Fruit fly (Drosophila melanogaster): ENCODE data around the gene COX4.

The COX4 gene

dm6 chr2L:19941352-19941851 is 17.1 kb upstream of the COX4 start (continued):
- TF ChIP-seq CG8388 (GFP tag; optimal IDR thresholded peaks at IDR 0.05): peak; percentile 80
- TF ChIP-seq D19A (tag; optimal IDR thresholded peaks at IDR 0.05): peak; percentile 6
- peak; percentile 83 for TF ChIP-seq shn (GFP tag; optimal IDR thresholded peaks at IDR 0.05)
- TF ChIP-seq Hr51 (GFP tag; optimal IDR thresholded peaks at IDR 0.05): peak; percentile 84 to 86
- TF ChIP-seq ap (GFP tag; IDR thresholded peaks at IDR 0.05): peak; percentile 80
- peak; percentile 24 for TF ChIP-seq CG8359 (GFP tag; optimal IDR thresholded peaks at IDR 0.05; ENCODE audit: borderline replicate concordance)
- 0 out of 2 replicates have a peak, but pooled peaks have one; percentile 17 for TF ChIP-seq Dip2 (GFP tag; IDR thresholded peaks at IDR 0.05)
- TF ChIP-seq kni (GFP tag; optimal IDR thresholded peaks at IDR 0.05): peak; percentile 37
- TF ChIP-seq H15 (GFP tag; IDR thresholded peaks at IDR 0.05): peak; percentile 89
- TF ChIP-seq oc (tag; optimal IDR thresholded peaks at IDR 0.05): peak; percentile 85
- no peak for TF ChIP-seq eyg (GFP tag; optimal IDR thresholded peaks at IDR 0.05)
- TF ChIP-seq CG8478 (optimal IDR thresholded peaks at IDR 0.05): no peak
- TF ChIP-seq CG5953 (GFP tag; IDR thresholded peaks at IDR 0.05): peak; percentile 72
- no peak for TF ChIP-seq ato (GFP tag; IDR thresholded peaks at IDR 0.05; ENCODE audit: partially characterized antibody)
- TF ChIP-seq Atf3 (GFP tag; optimal IDR thresholded peaks at IDR 0.05): peak; percentile 73
- TF ChIP-seq Jarid2 (GFP tag; optimal IDR thresholded peaks at IDR 0.05): peak; percentile 46
- peak; percentile 88 for TF ChIP-seq HLH54F (GFP tag; optimal IDR thresholded peaks at IDR 0.05)
- peak; percentile 93 for TF ChIP-seq so (GFP tag; IDR thresholded peaks at IDR 0.05)
- TF ChIP-seq seq (GFP tag; IDR thresholded peaks at IDR 0.05): peak; percentile 91
- no peak for TF ChIP-seq B-H2 (GFP tag; optimal IDR thresholded peaks at IDR 0.05)
- no peak for TF ChIP-seq tna (GFP tag; IDR thresholded peaks at IDR 0.05; ENCODE audit: partially characterized antibody)
- no peak for TF ChIP-seq psq (GFP tag; optimal IDR thresholded peaks at IDR 0.05)
- peak; percentile 19 for TF ChIP-seq ftz-f1 (GFP tag; optimal IDR thresholded peaks at IDR 0.05)
- TF ChIP-seq repo (GFP tag; optimal IDR thresholded peaks at IDR 0.05): no peak
- TF ChIP-seq CG33557 (GFP tag; optimal IDR thresholded peaks at IDR 0.05): peak; percentile 31
- TF ChIP-seq Dref (GFP tag; IDR thresholded peaks at IDR 0.05): no peak
- no peak for TF ChIP-seq Opbp (GFP tag; IDR thresholded peaks at IDR 0.05; ENCODE audit: partially characterized antibody)
- TF ChIP-seq gsb (GFP tag; IDR thresholded peaks at IDR 0.05): peak; percentile 88
- TF ChIP-seq NC2β (GFP tag; optimal IDR thresholded peaks at IDR 0.05): peak; percentile 77
- TF ChIP-seq Nf-YB (GFP tag; optimal IDR thresholded peaks at IDR 0.05): peak; percentile 50
- peak; percentile 94 for TF ChIP-seq Xrp1 (GFP tag; IDR thresholded peaks at IDR 0.05)
- TF ChIP-seq Side (GFP tag; optimal IDR thresholded peaks at IDR 0.05): peak; percentile 91
- peak; percentile 87 for TF ChIP-seq CG11247 (GFP tag; IDR thresholded peaks at IDR 0.05)
- TF ChIP-seq pzg (GFP tag; optimal IDR thresholded peaks at IDR 0.05): no peak
- TF ChIP-seq zf30C (GFP tag; optimal IDR thresholded peaks at IDR 0.05): peak; percentile 28
- peak; percentile 96 for TF ChIP-seq sens (GFP tag)
- peak; percentile 86 for TF ChIP-seq CG12155 (GFP tag; optimal IDR thresholded peaks at IDR 0.05)
- peak; percentile 53 for TF ChIP-seq tin (GFP tag; optimal IDR thresholded peaks at IDR 0.05)
- peak; percentile 86 for TF ChIP-seq CG12744 (GFP tag; optimal IDR thresholded peaks at IDR 0.05)
- TF ChIP-seq CG10321 (GFP tag; IDR thresholded peaks at IDR 0.05): 0 out of 2 replicates have a peak, but pooled peaks have one; percentile 34
- peak; percentile 87 for TF ChIP-seq CG2889 (GFP tag; IDR thresholded peaks at IDR 0.05)
- no peak for TF ChIP-seq tll (GFP tag; optimal IDR thresholded peaks at IDR 0.05)
- peak; percentile 17 for TF ChIP-seq CG30020 (tag; optimal IDR thresholded peaks at IDR 0.05)
- peak; percentile 63 for TF ChIP-seq dimm (GFP tag; IDR thresholded peaks at IDR 0.05)
- TF ChIP-seq Usf (GFP tag; optimal IDR thresholded peaks at IDR 0.05): peak; percentile 49
- TF ChIP-seq E2f2 (GFP tag; IDR thresholded peaks at IDR 0.05): peak; percentile 70
- TF ChIP-seq NFAT (GFP tag; IDR thresholded peaks at IDR 0.05): peak; percentile 92
- TF ChIP-seq Spps (tag; optimal IDR thresholded peaks at IDR 0.05): peak; percentile 60
- TF ChIP-seq lola (GFP tag; optimal IDR thresholded peaks at IDR 0.05): peak in 1 of 3 experiments; percentile 72
- no peak for TF ChIP-seq bigmax (GFP tag; optimal IDR thresholded peaks at IDR 0.05)
- peak; percentile 71 for TF ChIP-seq CG10274 (GFP tag; optimal IDR thresholded peaks at IDR 0.05)
